Fruit fly (Drosophila melanogaster): ENCODE results near the gene CG17568.

Gene CG17568

DNA sequence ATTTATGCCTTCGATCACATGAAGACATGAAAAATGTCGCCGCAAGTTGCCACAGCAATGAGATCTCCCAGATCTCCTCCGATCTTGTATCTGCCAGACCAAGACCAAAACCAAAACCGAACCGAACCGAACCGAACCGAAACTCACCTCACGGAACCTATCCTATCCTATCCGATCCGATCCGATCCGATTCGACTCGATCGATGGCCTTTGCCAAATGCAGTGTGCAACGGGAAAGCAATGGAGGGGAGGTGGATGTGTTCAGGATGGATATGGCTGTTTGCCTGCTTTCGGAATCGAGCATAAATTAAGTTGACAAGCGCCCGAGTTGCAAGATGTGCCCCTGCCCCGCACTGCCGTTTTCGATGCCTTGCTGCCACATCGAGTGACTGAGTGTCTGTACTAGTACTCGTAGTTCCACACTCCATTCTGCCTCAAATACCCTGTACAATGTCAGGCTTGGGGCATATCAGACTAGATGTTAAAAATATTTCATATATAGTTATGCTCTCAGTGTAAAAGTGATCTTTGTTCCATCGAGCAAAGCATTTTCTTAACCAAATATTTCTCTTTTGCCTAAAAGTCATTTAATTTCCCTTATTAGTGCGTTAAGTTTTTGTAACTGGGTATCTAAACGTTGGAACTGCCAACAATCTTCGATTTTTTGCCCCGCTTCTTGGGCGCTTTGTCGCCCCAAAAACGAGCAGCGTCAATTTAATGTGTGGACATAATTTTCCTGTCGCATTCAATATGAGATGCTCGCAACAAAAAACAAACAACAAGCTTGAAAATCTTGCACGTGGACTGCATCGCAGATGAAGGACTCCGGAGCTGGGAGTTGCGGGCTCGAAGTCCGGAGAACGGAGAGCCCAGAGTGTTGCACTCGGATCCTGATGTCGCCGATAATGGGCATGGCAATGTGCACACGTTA, 44.7 kb upstream of the CG17568 start:
- TF ChIP-seq cad (GFP tag; optimal IDR thresholded peaks at IDR 0.05) (no peak), CG14050 (GFP tag; IDR thresholded peaks at IDR 0.05) (peak; percentile 44; the same call in 2 of the 3 replicates), CG18262 (tag; optimal IDR thresholded peaks at IDR 0.05) (peak; percentile 90), CG11247 (GFP tag; IDR thresholded peaks at IDR 0.05) (no peak), vnd (GFP tag; IDR thresholded peaks at IDR 0.05; ENCODE audit: partially characterized antibody) (no peak), ems (GFP tag; optimal IDR thresholded peaks at IDR 0.05) (peak; percentile 61), CG17359 (tag; optimal IDR thresholded peaks at IDR 0.05) (peak; percentile 64), bcd (GFP tag; optimal IDR thresholded peaks at IDR 0.05) (peak; percentile 77), NC2α (GFP tag; optimal IDR thresholded peaks at IDR 0.05) (peak; percentile 62), maf-S (GFP tag; optimal IDR thresholded peaks at IDR 0.05) (peak; percentile 19), Neu2 (GFP tag; optimal IDR thresholded peaks at IDR 0.05; ENCODE audit: borderline replicate concordance) (peak; percentile 34), Sox102F (GFP tag; optimal IDR thresholded peaks at IDR 0.05) (peak; percentile 85), ase (GFP tag; IDR thresholded peaks at IDR 0.05) (peak; percentile 55; the same call in 1 of the 3 replicates), CG4360 (GFP tag; IDR thresholded peaks at IDR 0.05) (peak; percentile 50; the same call in 1 of the 2 replicates), CG12391 (tag; optimal IDR thresholded peaks at IDR 0.05) (peak; percentile 86), sqz (GFP tag; optimal IDR thresholded peaks at IDR 0.05) (peak; percentile 58), H15 (GFP tag; IDR thresholded peaks at IDR 0.05) (peak; percentile 71; the same call in 1 of the 3 replicates), repo (GFP tag; optimal IDR thresholded peaks at IDR 0.05) (peak; percentile 27), CG15514 (GFP tag; optimal IDR thresholded peaks at IDR 0.05) (no peak), Myb (GFP tag; optimal IDR thresholded peaks at IDR 0.05) (peak; percentile 9), odd (GFP tag; optimal IDR thresholded peaks at IDR 0.05) (peak; percentile 52), CG11093 (GFP tag; IDR thresholded peaks at IDR 0.05) (peak; percentile 66; the same call in 1 of the 3 replicates), tna (GFP tag; IDR thresholded peaks at IDR 0.05; ENCODE audit: partially characterized antibody) (no peak), Dip3 (GFP tag; optimal IDR thresholded peaks at IDR 0.05) (no peak), E2f2 (GFP tag; IDR thresholded peaks at IDR 0.05) (peak; percentile 50), CG6813 (GFP tag; optimal IDR thresholded peaks at IDR 0.05) (peak; percentile 70), Ptx1 (GFP tag; IDR thresholded peaks at IDR 0.05) (peak; percentile 84), sens (GFP tag) (peak; percentile 97), gce (GFP tag; IDR thresholded peaks at IDR 0.05) (peak; percentile 64; the same call in 1 of the 3 replicates), so (GFP tag; IDR thresholded peaks at IDR 0.05) (peak; percentile 77), pnt (GFP tag; optimal IDR thresholded peaks at IDR 0.05) (peak; percentile 87), CG10543 (GFP tag; optimal IDR thresholded peaks at IDR 0.05) (no peak), h (optimal IDR thresholded peaks at IDR 0.05) (no peak), fd3F (GFP tag; optimal IDR thresholded peaks at IDR 0.05) (no peak), Vsx1 (GFP tag; optimal IDR thresholded peaks at IDR 0.05) (peak; percentile 12), sob (GFP tag; IDR thresholded peaks at IDR 0.05) (peak; percentile 62; the same call in 1 of the 2 replicates), slp2 (GFP tag; optimal IDR thresholded peaks at IDR 0.05) (peak; percentile 49), CG12942 (GFP tag; optimal IDR thresholded peaks at IDR 0.05) (peak; percentile 74), tgo (GFP tag; IDR thresholded peaks at IDR 0.05) (peak; percentile 77), CG4328 (GFP tag; optimal IDR thresholded peaks at IDR 0.05) (no peak), CG18011 (GFP tag; optimal IDR thresholded peaks at IDR 0.05) (no peak), zf30C (GFP tag; optimal IDR thresholded peaks at IDR 0.05) (no peak), z (GFP tag; IDR thresholded peaks at IDR 0.05) (peak; percentile 68; the same call in 1 of the 3 replicates), chn (GFP tag; optimal IDR thresholded peaks at IDR 0.05) (peak; percentile 92), al (GFP tag; IDR thresholded peaks at IDR 0.05) (no peak), Drgx (GFP tag; IDR thresholded peaks at IDR 0.05) (peak; percentile 92), Asciz (GFP tag; optimal IDR thresholded peaks at IDR 0.05) (peak; percentile 45), C15 (GFP tag; IDR thresholded peaks at IDR 0.05) (no peak), Oli (tag; optimal IDR thresholded peaks at IDR 0.05) (peak; percentile 84)
